Worm (Caenorhabditis elegans) whole organism, L4 larva: ENCODE measurements around the gene bed-3.

Source experiments
- ceh-28 ChIP-seq: fragments of 150-350 bp; optimal IDR thresholded peaks from 2 replicates; lab custom pipeline; 2014; ENCODE audit warnings: missing biosample characterization, missing genetic modification reagents, missing genetic modification characterization
- pha-4 ChIP-seq, 2 experiments: fragments of 150-350 bp in 1 of 2; fragments of 200-800 bp in 1 of 2; sonication (Bioruptor generic) in 1 of 2; IDR thresholded peaks in 1 of 2; optimal IDR thresholded peaks in 1 of 2; 2 replicates each; pipeline versions ENCODE4 v1.3.6 to Lab custom; 2014 to 2022; ENCODE audit warnings: missing genetic modification characterization in 2 of 2, missing genetic modification reagents in 2 of 2, missing biosample characterization in 1 of 2, missing compliant biosample characterization in 1 of 2
- saeg-2 ChIP-seq: fragments of 200-800 bp; sonication (Bioruptor generic); IDR thresholded peaks from 2 replicates; pipeline ENCODE4 v1.3.6; 2022; ENCODE audit warnings: missing genetic modification reagents, missing genetic modification characterization, missing compliant biosample characterization
- zag-1 ChIP-seq: fragments of 150-350 bp; optimal IDR thresholded peaks from 2 replicates; lab custom pipeline; 2014; ENCODE audit warnings: missing biosample characterization, missing genetic modification characterization

DNA sequence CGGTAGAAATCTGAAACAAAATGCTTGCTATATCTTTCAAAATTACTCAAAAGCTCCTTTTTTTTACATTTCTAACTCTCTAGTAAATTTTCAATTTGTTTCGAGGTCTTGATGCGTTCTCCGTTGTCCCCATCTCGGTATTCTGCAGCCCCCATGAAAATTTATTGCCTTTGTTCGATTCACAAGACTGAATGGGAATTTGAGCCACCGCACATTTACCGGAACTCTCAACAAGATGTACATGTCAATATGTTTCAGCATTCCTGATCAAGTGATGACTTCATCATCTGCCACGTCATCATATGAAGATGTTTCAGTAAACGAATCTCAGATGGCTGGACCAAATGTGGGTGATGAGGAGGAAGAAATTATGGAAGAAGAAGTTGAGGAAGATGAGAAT is 4.1 kb downstream of the bed-3 start:
- no peak for TF ChIP-seq zag-1
- TF ChIP-seq saeg-2 (GFP tag; lab: Robert Waterston, UW), result no peak
- no peak for TF ChIP-seq pha-4 (GFP tag; IDR thresholded peaks at IDR 0.05; lab: Robert Waterston, UW)
- TF ChIP-seq pha-4 (tag; optimal IDR thresholded peaks at IDR 0.05; lab: Kevin White, UChicago), result no peak
- TF ChIP-seq ceh-28 (tag; lab: Kevin White, UChicago), result no peak
